Worm (Caenorhabditis elegans) whole organism, late embryonic: ENCODE results near the gene F47C12.8.

Source experiments
- C38D4.7 ChIP-seq: fragments of 200-800 bp; sonication (Bioruptor generic); optimal IDR thresholded peaks from 2 replicates; lab custom pipeline; 2018; ENCODE audit warnings: mild to moderate bottlenecking, missing genetic modification characterization, moderate library complexity, missing compliant biosample characterization
- ceh-18 ChIP-seq: sonication (generic microtip); optimal IDR thresholded peaks from 2 replicates; lab custom pipeline; 2016; ENCODE audit warnings: missing genetic modification characterization, missing compliant biosample characterization
- ceh-24 ChIP-seq: sonication (generic microtip); optimal IDR thresholded peaks from 2 replicates; lab custom pipeline; 2016; ENCODE audit warnings: mild to moderate bottlenecking, missing genetic modification characterization, missing compliant biosample characterization
- dmd-4 ChIP-seq: sonication (generic microtip); optimal IDR thresholded peaks from 2 replicates; lab custom pipeline; 2016; ENCODE audit warnings: borderline replicate concordance, missing genetic modification characterization, missing compliant biosample characterization
- nhr-11 ChIP-seq: fragments of 150-350 bp; optimal IDR thresholded peaks from 2 replicates; lab custom pipeline; 2014; ENCODE audit warnings: missing biosample characterization, missing genetic modification characterization

DNA sequence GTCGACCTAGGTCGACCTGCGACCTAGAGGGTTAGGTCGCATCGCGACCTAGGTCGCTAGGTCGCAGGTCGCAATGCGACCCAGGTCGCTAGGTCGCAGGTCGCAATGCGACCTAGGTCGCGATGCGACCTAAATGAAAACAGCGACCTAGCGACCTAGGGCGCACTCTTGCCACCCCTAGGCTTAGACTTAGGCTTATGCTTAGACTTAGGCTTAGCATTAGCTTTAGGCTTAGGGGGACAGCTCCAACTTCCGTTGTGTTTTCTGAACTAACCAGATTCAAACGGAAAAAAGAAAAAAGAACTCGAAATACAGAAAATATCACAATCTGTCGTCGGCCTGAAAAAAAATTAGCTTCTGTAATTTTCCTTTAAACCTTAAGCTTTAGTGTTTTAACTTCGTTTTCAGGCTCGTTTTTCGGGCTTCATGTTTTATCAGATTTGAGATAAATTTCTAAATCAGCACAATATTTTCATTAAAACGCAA lies 16.0 kb upstream of the F47C12.8 start:
- no peak for TF ChIP-seq ceh-24 (tag; lab: Kevin White, UChicago)
- TF ChIP-seq C38D4.7 (GFP tag; lab: Kevin White, UChicago), result no peak
- no peak for TF ChIP-seq dmd-4 (tag; lab: Kevin White, UChicago)
- TF ChIP-seq nhr-11 (tag; lab: Kevin White, UChicago), result no peak
- no peak for TF ChIP-seq ceh-18 (tag; lab: Kevin White, UChicago)
